Fruit fly (Drosophila melanogaster): Measurements from ENCODE around the gene EndoU.

DNA sequence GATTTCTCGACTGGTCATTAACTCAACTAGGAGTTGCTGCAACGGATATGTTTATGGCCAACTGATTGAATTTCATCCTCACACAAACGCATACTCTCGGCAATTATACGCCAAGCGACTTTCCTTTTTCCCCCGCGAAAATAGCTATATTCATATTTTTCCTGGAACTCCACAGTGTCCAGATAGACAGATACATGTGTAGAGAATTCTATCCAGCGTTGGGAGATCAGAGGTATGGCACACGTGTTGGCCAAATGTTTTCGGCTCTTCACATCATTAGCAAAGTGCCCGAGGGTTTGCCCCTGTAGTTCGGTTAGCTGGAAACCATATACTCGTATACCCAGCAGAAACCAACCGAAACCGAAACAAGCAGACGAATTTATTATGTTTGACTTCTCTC, 13.5 kb downstream of the EndoU start:
- TF ChIP-seq E2f2 (GFP tag; IDR thresholded peaks at IDR 0.05) (no peak), cad (GFP tag; optimal IDR thresholded peaks at IDR 0.05) (no peak), br (optimal IDR thresholded peaks at IDR 0.05) (no peak), CG9932 (GFP tag; IDR thresholded peaks at IDR 0.05) (no peak), CG7372 (GFP tag; IDR thresholded peaks at IDR 0.05) (no peak), Gsc (GFP tag; IDR thresholded peaks at IDR 0.05) (no peak)
